Worm (Caenorhabditis elegans): ENCODE data around the gene C13A2.12.

ce11 chrV:7255095-7255494 lies 4.0 kb upstream of the C13A2.12 start, which contains the start of gene C05C8.8:
- TF ChIP-seq nhr-11 (tag; optimal IDR thresholded peaks at IDR 0.05) (no peak), lin-39 (tag; optimal IDR thresholded peaks at IDR 0.05) (no peak), F13H6.1 (tag; optimal IDR thresholded peaks at IDR 0.05) (no peak), lin-13 (GFP tag; optimal IDR thresholded peaks at IDR 0.05) (no peak), egl-27 (tag; optimal IDR thresholded peaks at IDR 0.05) (no peak), sma-9 (GFP tag; optimal IDR thresholded peaks at IDR 0.05) (no peak), sma-9 (tag; optimal IDR thresholded peaks at IDR 0.05) (no peak), unc-62 (GFP tag; optimal IDR thresholded peaks at IDR 0.05) (no peak), fos-1 (tag; optimal IDR thresholded peaks at IDR 0.05) (no peak), ceh-82 (tag; optimal IDR thresholded peaks at IDR 0.05) (no peak), skn-1 (tag; optimal IDR thresholded peaks at IDR 0.05) (no peak)

All from whole organism, L2 larva.